Worm (Caenorhabditis elegans) whole organism, L2 larva: ENCODE data around the gene F59B2.15.
A peak's percentile ranks its signal among the peaks of the same experiment; 100 is the strongest.
"Not testable (repeated sequence)": the region's sequence is repeated elsewhere in the genome, so short reads cannot be mapped to it uniquely, and the experiment has no call there.

Source experiments
- C34F6.9 ChIP-seq: fragments of 150-350 bp; optimal IDR thresholded peaks from 2 replicates; lab custom pipeline; 2014; ENCODE audit warnings: missing biosample characterization, missing genetic modification characterization
- R02D3.7 ChIP-seq: fragments of 150-350 bp; optimal IDR thresholded peaks from 2 replicates; lab custom pipeline; 2014; ENCODE audit warnings: missing biosample characterization, missing genetic modification characterization
- ZK546.5 ChIP-seq: sonication (generic microtip); optimal IDR thresholded peaks from 2 replicates; lab custom pipeline; 2017; ENCODE audit warnings: missing biosample characterization, missing genetic modification characterization
- alr-1 ChIP-seq: fragments of 150-350 bp; optimal IDR thresholded peaks from 2 replicates; lab custom pipeline; 2014; ENCODE audit warnings: missing biosample characterization, missing genetic modification characterization
- aly-2 ChIP-seq: fragments of 150-350 bp; optimal IDR thresholded peaks from 2 replicates; lab custom pipeline; 2014; ENCODE audit warnings: missing biosample characterization, missing genetic modification characterization
- ama-1 ChIP-seq: fragments of 150-350 bp; optimal IDR thresholded peaks from 2 replicates; lab custom pipeline; 2018; ENCODE audit warnings: inconsistent platforms
- blmp-1 ChIP-seq: sonication (generic microtip); optimal IDR thresholded peaks from 2 replicates; lab custom pipeline; 2017; ENCODE audit warnings: missing genetic modification characterization, mild to moderate bottlenecking, missing compliant biosample characterization, antibody characterized with exemption, moderate library complexity; ENCODE audit not compliant: insufficient read depth
- ceh-16 ChIP-seq: fragments of 150-350 bp; optimal IDR thresholded peaks from 2 replicates; lab custom pipeline; 2014; ENCODE audit warnings: missing biosample characterization, missing genetic modification characterization
- crh-2 ChIP-seq: sonication (generic microtip); optimal IDR thresholded peaks from 2 replicates; lab custom pipeline; 2017; ENCODE audit warnings: missing biosample characterization, missing genetic modification characterization
- egl-27 ChIP-seq: sonication (generic microtip); optimal IDR thresholded peaks from 3 replicates; lab custom pipeline; 2017; ENCODE audit warnings: missing biosample characterization, missing genetic modification reagents, missing genetic modification characterization
- elt-1 ChIP-seq: fragments of 150-350 bp; optimal IDR thresholded peaks from 2 replicates; lab custom pipeline; 2014; ENCODE audit warnings: missing biosample characterization, missing genetic modification characterization
- fos-1 ChIP-seq: fragments of 150-350 bp; optimal IDR thresholded peaks from 2 replicates; lab custom pipeline; 2014; ENCODE audit warnings: missing biosample characterization, missing genetic modification characterization
- lin-11 ChIP-seq: fragments of 150-350 bp; sonication (generic microtip); optimal IDR thresholded peaks from 2 replicates; lab custom pipeline; 2014; ENCODE audit warnings: missing biosample characterization, missing genetic modification characterization, inconsistent platforms, mixed read lengths
- lin-13 ChIP-seq: fragments of 150-350 bp; optimal IDR thresholded peaks from 2 replicates; lab custom pipeline; 2014; ENCODE audit warnings: missing biosample characterization, missing genetic modification reagents, missing genetic modification characterization
- lin-39 ChIP-seq: fragments of 150-350 bp; optimal IDR thresholded peaks from 2 replicates; lab custom pipeline; 2014; ENCODE audit warnings: missing biosample characterization, missing genetic modification reagents, missing genetic modification characterization
- lsy-2 ChIP-seq, 2 experiments: fragments of 150-350 bp in 1 of 2; sonication (generic microtip) in 1 of 2; optimal IDR thresholded peaks; 2 replicates each; lab custom pipeline; 2014 to 2017; ENCODE audit warnings: missing biosample characterization in 2 of 2, missing genetic modification characterization in 2 of 2
- mdl-1 ChIP-seq, 2 experiments: fragments of 150-350 bp in 1 of 2; sonication (generic microtip) in 1 of 2; optimal IDR thresholded peaks; 2 replicates each; lab custom pipeline; 2017; ENCODE audit warnings: missing biosample characterization in 2 of 2, missing genetic modification characterization in 2 of 2
- nhr-10 ChIP-seq: sonication (generic microtip); optimal IDR thresholded peaks from 2 replicates; lab custom pipeline; 2017; ENCODE audit warnings: missing biosample characterization, missing genetic modification characterization
- nhr-11 ChIP-seq: fragments of 150-350 bp; optimal IDR thresholded peaks from 2 replicates; lab custom pipeline; 2014; ENCODE audit warnings: missing biosample characterization, missing genetic modification characterization
- nhr-12 ChIP-seq: fragments of 150-350 bp; optimal IDR thresholded peaks from 2 replicates; lab custom pipeline; 2014; ENCODE audit warnings: missing biosample characterization, missing genetic modification characterization
- nhr-129 ChIP-seq: fragments of 150-350 bp; optimal IDR thresholded peaks from 2 replicates; lab custom pipeline; 2014; ENCODE audit warnings: missing biosample characterization, missing genetic modification characterization
- nhr-21 ChIP-seq: fragments of 150-350 bp; optimal IDR thresholded peaks from 2 replicates; lab custom pipeline; 2014; ENCODE audit warnings: missing biosample characterization, missing genetic modification characterization
- nhr-237 ChIP-seq: fragments of 150-350 bp; optimal IDR thresholded peaks from 2 replicates; lab custom pipeline; 2014; ENCODE audit warnings: missing biosample characterization, missing genetic modification characterization
- nhr-25 ChIP-seq: fragments of 150-350 bp; sonication (generic microtip); optimal IDR thresholded peaks from 3 replicates; lab custom pipeline; 2014; ENCODE audit warnings: missing biosample characterization, missing genetic modification characterization
- nhr-6 ChIP-seq: fragments of 150-350 bp; optimal IDR thresholded peaks from 2 replicates; lab custom pipeline; 2014; ENCODE audit warnings: missing biosample characterization, missing genetic modification characterization
- nhr-77 ChIP-seq: fragments of 150-350 bp; optimal IDR thresholded peaks from 2 replicates; lab custom pipeline; 2014; ENCODE audit warnings: missing biosample characterization, missing genetic modification characterization
- sem-4 ChIP-seq: fragments of 150-350 bp; optimal IDR thresholded peaks from 2 replicates; lab custom pipeline; 2014; ENCODE audit warnings: missing biosample characterization, missing genetic modification reagents, missing genetic modification characterization
- skn-1 ChIP-seq: sonication (generic microtip); optimal IDR thresholded peaks from 2 replicates; lab custom pipeline; 2017; ENCODE audit warnings: missing biosample characterization, missing genetic modification characterization
- sma-3 ChIP-seq: sonication (generic microtip); optimal IDR thresholded peaks from 2 replicates; lab custom pipeline; 2016; ENCODE audit warnings: missing genetic modification reagents, missing genetic modification characterization, missing compliant biosample characterization
- sma-9 ChIP-seq, 2 experiments: fragments of 150-350 bp in 1 of 2; sonication (generic microtip) in 1 of 2; optimal IDR thresholded peaks; 2 replicates each; lab custom pipeline; 2014 to 2016; ENCODE audit warnings: missing genetic modification characterization in 2 of 2, mild to moderate bottlenecking in 1 of 2, missing biosample characterization in 1 of 2, missing compliant biosample characterization in 1 of 2, missing genetic modification reagents in 1 of 2, moderate library complexity in 1 of 2
- snpc-4 ChIP-seq: fragments of 150-350 bp; optimal IDR thresholded peaks from 2 replicates; lab custom pipeline; 2014; ENCODE audit warnings: missing biosample characterization, missing genetic modification characterization
- unc-39 ChIP-seq: fragments of 150-350 bp; optimal IDR thresholded peaks from 2 replicates; lab custom pipeline; 2014; ENCODE audit warnings: missing biosample characterization, missing genetic modification characterization
- unc-55 ChIP-seq: fragments of 150-350 bp; sonication (generic microtip); optimal IDR thresholded peaks from 3 replicates; lab custom pipeline; 2014; ENCODE audit warnings: missing biosample characterization, missing genetic modification reagents, missing genetic modification characterization
- unc-62 ChIP-seq: fragments of 150-350 bp; optimal IDR thresholded peaks from 2 replicates; lab custom pipeline; 2014; ENCODE audit warnings: missing biosample characterization, missing genetic modification reagents, missing genetic modification characterization
- ztf-1 ChIP-seq: fragments of 200-800 bp; sonication (Bioruptor generic); conservative IDR thresholded peaks from 2 replicates; pipeline ENCODE4 v1.3.6; 2022; ENCODE audit warnings: missing genetic modification characterization, missing compliant biosample characterization
- ztf-11 ChIP-seq: sonication (generic microtip); optimal IDR thresholded peaks from 2 replicates; lab custom pipeline; 2017; ENCODE audit warnings: missing biosample characterization, missing genetic modification characterization

Gene F59B2.15

ce11 chrIII:8996686-8997085, 5.8 kb downstream of the F59B2.15 start, which contains the start of gene skat-1:
TSS of gene skat-1 (minus strand) at chrIII:8996786.
- TF ChIP-seq nhr-21 (tag; lab: Kevin White, UChicago) (no peak), ZK546.5 (tag; lab: Kevin White, UChicago) (no peak), C34F6.9 (tag; lab: Kevin White, UChicago) (no peak), nhr-10 (no peak), nhr-25 (tag; lab: Kevin White, UChicago) (no peak), ama-1 (no peak), unc-55 (GFP tag; lab: Kevin White, UChicago) (no peak), nhr-11 (no peak), fos-1 (no peak), unc-39 (tag; lab: Kevin White, UChicago) (no peak), aly-2 (tag; lab: Kevin White, UChicago) (no peak), blmp-1 (tag; lab: Kevin White, UChicago) (no peak), nhr-237 (tag; lab: Kevin White, UChicago) (no peak), nhr-6 (tag; lab: Kevin White, UChicago) (no peak), skn-1 (tag; lab: Kevin White, UChicago) (no peak)

ce11 chrIII:8989752-8990151, 12.7 kb downstream of the F59B2.15 start, which contains the start of gene R08D7.7:
TSS of gene R08D7.7 (plus strand) at chrIII:8990052.
- not testable (repeated sequence) for TF ChIP-seq skn-1 (tag; lab: Kevin White, UChicago); crh-2; fos-1

- TF ChIP-seq ceh-16 (tag; lab: Kevin White, UChicago), result no peak
- TF ChIP-seq unc-55 (GFP tag; lab: Kevin White, UChicago), result peak; percentile 40
Observed at ce11 chrIII:8988544-8988943, 13.9 kb downstream of the F59B2.15 start.

- TF ChIP-seq fos-1 (no peak), R02D3.7 (tag; lab: Kevin White, UChicago) (no peak), snpc-4 (no peak), C34F6.9 (tag; lab: Kevin White, UChicago) (no peak), crh-2 (no peak), lin-39 (tag; lab: Kevin White, UChicago) (no peak), alr-1 (tag; lab: Kevin White, UChicago) (no peak), nhr-11 (no peak), lin-11 (tag; lab: Kevin White, UChicago) (no peak), elt-1 (no peak), nhr-12 (tag; lab: Kevin White, UChicago) (no peak), nhr-25 (tag; lab: Kevin White, UChicago) (no peak), unc-62 (GFP tag; lab: Kevin White, UChicago) (no peak)
Observed at ce11 chrIII:8988061-8988460, 14.4 kb downstream of the F59B2.15 start.

- TF ChIP-seq mdl-1 (tag; optimal IDR thresholded peaks at IDR 0.05; lab: Kevin White, UChicago), result peak in 1 of 2 experiments; percentile 41
- TF ChIP-seq lsy-2 (tag; optimal IDR thresholded peaks at IDR 0.05; lab: Kevin White, UChicago), result peak in 1 of 2 experiments; percentile 38
- TF ChIP-seq C34F6.9 (tag; lab: Kevin White, UChicago), result peak; percentile 38
- no peak for TF ChIP-seq snpc-4
- peak; percentile 42 for TF ChIP-seq nhr-6 (tag; lab: Kevin White, UChicago)
- TF ChIP-seq blmp-1 (tag; lab: Kevin White, UChicago), result peak; percentile 78
- peak; percentile 64 for TF ChIP-seq crh-2
- peak; percentile 23 for TF ChIP-seq sem-4 (tag; lab: Kevin White, UChicago)
- peak; percentile 87 for TF ChIP-seq nhr-21 (tag; lab: Kevin White, UChicago)
- TF ChIP-seq sma-3 (GFP tag; lab: Kevin White, UChicago), result peak; percentile 65
- peak; percentile 85 for TF ChIP-seq nhr-25 (tag; lab: Kevin White, UChicago)
- no peak for TF ChIP-seq ztf-11 (tag; lab: Kevin White, UChicago)
- TF ChIP-seq sma-9 (GFP tag; optimal IDR thresholded peaks at IDR 0.05; lab: Kevin White, UChicago), result peak; percentile 60
- no peak for TF ChIP-seq sma-9 (tag; optimal IDR thresholded peaks at IDR 0.05; lab: Kevin White, UChicago)
- TF ChIP-seq nhr-129 (tag; lab: Kevin White, UChicago), result peak; percentile 28
- TF ChIP-seq fos-1, result peak; percentile 64
- no peak for TF ChIP-seq ZK546.5 (tag; lab: Kevin White, UChicago)
- peak; percentile 21 for TF ChIP-seq lin-13 (GFP tag; lab: Kevin White, UChicago)
- TF ChIP-seq egl-27 (tag; lab: Kevin White, UChicago), result peak; percentile 36
- no peak for TF ChIP-seq ztf-1
- TF ChIP-seq nhr-77 (tag; lab: Kevin White, UChicago), result no peak
Observed at ce11 chrIII:8986872-8987271, 15.6 kb downstream of the F59B2.15 start.
